Fruit fly (Drosophila melanogaster): ENCODE measurements around the gene CG17380.

dm6 chr3R:23405209-23405608 is 1.7 kb upstream of the CG17380 start, which contains the start of gene Ir94e:
- TF ChIP-seq psq (GFP tag; optimal IDR thresholded peaks at IDR 0.05) (no peak), Lhr (GFP tag; optimal IDR thresholded peaks at IDR 0.05) (no peak), Bgb (GFP tag; IDR thresholded peaks at IDR 0.05; ENCODE audit: partially characterized antibody) (no peak), btn (GFP tag; optimal IDR thresholded peaks at IDR 0.05) (no peak), CG6175 (GFP tag; IDR thresholded peaks at IDR 0.05) (no peak), bbx (GFP tag; IDR thresholded peaks at IDR 0.05; ENCODE audit: partially characterized antibody) (no peak), Ets65A (GFP tag) (no peak), corto (GFP tag; optimal IDR thresholded peaks at IDR 0.05) (no peak), Hr3 (GFP tag; optimal IDR thresholded peaks at IDR 0.05) (no peak), E2f1 (GFP tag; IDR thresholded peaks at IDR 0.05) (no peak), CG3726 (GFP tag; IDR thresholded peaks at IDR 0.05) (no peak), CG9797 (GFP tag; optimal IDR thresholded peaks at IDR 0.05) (no peak), esg (GFP tag; conservative IDR thresholded peaks at IDR 0.05) (no peak)

All from whole organism, embryonic.